Fruit fly (Drosophila melanogaster) whole organism, adult: ENCODE measurements around the gene CG15027.
A peak's percentile ranks its signal among the peaks of the same experiment; 100 is the strongest.

Experiments used
- CG14711 ChIP-seq: fragments of 200-800 bp; sonication (Bioruptor generic); optimal IDR thresholded peaks from 2 replicates; lab custom pipeline; 2018; ENCODE audit warnings: missing biosample characterization, mild to moderate bottlenecking, missing genetic modification characterization, moderate library complexity
- CG7101 ChIP-seq: fragments of 200-800 bp; sonication (Bioruptor generic); optimal IDR thresholded peaks from 2 replicates; lab custom pipeline; 2018; ENCODE audit warnings: missing biosample characterization, mild to moderate bottlenecking, missing genetic modification characterization, moderate library complexity
- Clk ChIP-seq: fragments of 200-800 bp; sonication (Bioruptor generic); optimal IDR thresholded peaks from 2 replicates; lab custom pipeline; 2017; ENCODE audit warnings: missing biosample characterization, missing genetic modification characterization
- Crg-1 ChIP-seq: fragments of 200-800 bp; sonication (Bioruptor generic); optimal IDR thresholded peaks from 2 replicates; lab custom pipeline; 2016; ENCODE audit warnings: missing biosample characterization, missing genetic modification characterization
- Hr96 ChIP-seq: fragments of 200-800 bp; sonication (Bioruptor generic); optimal IDR thresholded peaks from 2 replicates; lab custom pipeline; 2016; ENCODE audit warnings: missing biosample characterization, missing genetic modification characterization
- Mnt ChIP-seq: fragments of 200-800 bp; sonication (Bioruptor generic); optimal IDR thresholded peaks from 2 replicates; lab custom pipeline; 2016; ENCODE audit warnings: missing biosample characterization, mild to moderate bottlenecking, missing genetic modification characterization
- bab1 ChIP-seq: fragments of 200-800 bp; sonication (Bioruptor generic); optimal IDR thresholded peaks from 3 replicates; lab custom pipeline; 2019; ENCODE audit warnings: missing biosample characterization, mild to moderate bottlenecking, missing genetic modification characterization, moderate library complexity
- cic ChIP-seq: fragments of 200-800 bp; sonication (Bioruptor generic); optimal IDR thresholded peaks from 2 replicates; lab custom pipeline; 2017; ENCODE audit warnings: missing biosample characterization, mild to moderate bottlenecking, missing genetic modification characterization, moderate library complexity
- cnc ChIP-seq, 2 experiments: fragments of >200 bp; optimal IDR thresholded peaks; 2 replicates each; lab custom pipeline; 2017
- kay ChIP-seq: fragments of 200-800 bp; sonication (Bioruptor generic); peaks from one replicate; lab custom pipeline; 2016; ENCODE audit warnings: missing biosample characterization, missing genetic modification characterization, borderline replicate concordance
- ovo ChIP-seq: fragments of 200-800 bp; sonication (Bioruptor generic); optimal IDR thresholded peaks from 2 replicates; lab custom pipeline; 2016; ENCODE audit warnings: missing biosample characterization, missing genetic modification characterization
- pad ChIP-seq: fragments of 200-800 bp; sonication (Bioruptor generic); optimal IDR thresholded peaks from 3 replicates; lab custom pipeline; 2017; ENCODE audit warnings: missing biosample characterization, missing genetic modification characterization, mild to moderate bottlenecking, moderate library complexity, missing genetic modification reagents

DNA sequence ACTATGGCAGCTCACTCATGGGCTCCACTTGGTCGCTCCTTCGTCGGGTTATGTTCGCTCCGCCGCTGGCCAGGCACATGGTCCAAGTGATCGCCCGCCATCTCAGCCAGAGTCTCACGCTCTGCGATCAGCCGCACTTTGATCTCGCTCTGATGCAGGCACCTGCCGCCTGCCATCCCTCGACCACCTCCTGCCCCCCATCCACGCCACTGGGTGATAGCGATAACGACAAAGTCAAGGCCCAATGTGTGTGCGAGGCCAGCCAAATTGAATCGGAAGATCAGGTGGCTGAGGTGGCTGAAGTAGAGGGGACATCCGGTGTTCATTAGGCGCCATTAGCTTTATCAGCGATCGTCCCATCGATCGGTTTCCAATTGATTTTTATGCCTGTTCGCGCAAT lies 17.1 kb downstream of the CG15027 start:
- TF ChIP-seq CG14711 (tag; lab: Kevin White, UChicago) (no peak), bab1 (GFP tag; lab: Kevin White, UChicago) (no peak), Crg-1 (GFP tag; lab: Kevin White, UChicago) (no peak), cnc (optimal IDR thresholded peaks at IDR 0.05; lab: Kevin White, UChicago) (no peak), cic (GFP tag; lab: Kevin White, UChicago) (no peak), pad (GFP tag; lab: Kevin White, UChicago) (no peak), Clk (GFP tag; lab: Kevin White, UChicago) (no peak), kay (no peak), ovo (GFP tag; lab: Kevin White, UChicago) (no peak), Hr96 (GFP tag; lab: Kevin White, UChicago) (no peak), Mnt (GFP tag; lab: Kevin White, UChicago) (peak; percentile 19), CG7101 (tag; lab: Kevin White, UChicago) (no peak)
